Fruit fly (Drosophila melanogaster): Measurements from ENCODE around the gene okr.
A peak's percentile ranks its signal among the peaks of the same experiment; 100 is the strongest.

The okr gene

dm6 chr2L:3012780-3013179 lies 20.2 kb upstream of the okr start (continued):
- no peak for TF ChIP-seq BEAF-32 (GFP tag; optimal IDR thresholded peaks at IDR 0.05)
- TF ChIP-seq bbx (GFP tag; IDR thresholded peaks at IDR 0.05; ENCODE audit: partially characterized antibody) = no peak
- TF ChIP-seq BtbVII (GFP tag; optimal IDR thresholded peaks at IDR 0.05) = no peak
- TF ChIP-seq CG7357 (GFP tag; IDR thresholded peaks at IDR 0.05) = no peak
- peak; percentile 27 for TF ChIP-seq CG4424 (GFP tag; optimal IDR thresholded peaks at IDR 0.05)
- no peak for TF ChIP-seq jumu (GFP tag; optimal IDR thresholded peaks at IDR 0.05)
- no peak for TF ChIP-seq CHES-1-like (GFP tag; optimal IDR thresholded peaks at IDR 0.05)
- no peak for TF ChIP-seq CG18764 (GFP tag; optimal IDR thresholded peaks at IDR 0.05)
- TF ChIP-seq CG18619 (GFP tag; optimal IDR thresholded peaks at IDR 0.05) = no peak
- TF ChIP-seq CG15073 (GFP tag; optimal IDR thresholded peaks at IDR 0.05) = no peak
- no peak for TF ChIP-seq psq (GFP tag; optimal IDR thresholded peaks at IDR 0.05)
- TF ChIP-seq CG14710 (tag; optimal IDR thresholded peaks at IDR 0.05) = peak; percentile 34
- TF ChIP-seq CG6791 (GFP tag; IDR thresholded peaks at IDR 0.05; ENCODE audit: partially characterized antibody) = no peak
- TF ChIP-seq D (optimal IDR thresholded peaks at IDR 0.05) = no peak
- peak; percentile 9 for TF ChIP-seq D (GFP tag; optimal IDR thresholded peaks at IDR 0.05)
- TF ChIP-seq kah (GFP tag; optimal IDR thresholded peaks at IDR 0.05) = no peak
- no peak for TF ChIP-seq Fer1 (GFP tag; optimal IDR thresholded peaks at IDR 0.05)
- TF ChIP-seq CG2875 (GFP tag; optimal IDR thresholded peaks at IDR 0.05) = no peak
- TF ChIP-seq CG4820 (GFP tag; optimal IDR thresholded peaks at IDR 0.05) = peak; percentile 4
- no peak for TF ChIP-seq CG1792 (GFP tag; optimal IDR thresholded peaks at IDR 0.05)
- no peak for TF ChIP-seq otp (GFP tag; IDR thresholded peaks at IDR 0.05)
- peak; percentile 7 for TF ChIP-seq CoRest (tag; optimal IDR thresholded peaks at IDR 0.05)
- no peak for TF ChIP-seq HmgD (GFP tag; optimal IDR thresholded peaks at IDR 0.05)
- no peak for TF ChIP-seq ftz-f1 (GFP tag; optimal IDR thresholded peaks at IDR 0.05)
- TF ChIP-seq Six4 (GFP tag; optimal IDR thresholded peaks at IDR 0.05) = no peak
- TF ChIP-seq prd (optimal IDR thresholded peaks at IDR 0.05) = no peak
- TF ChIP-seq prd (GFP tag; IDR thresholded peaks at IDR 0.05) = peak; percentile 55; the same call in 1 of the 3 replicates
- TF ChIP-seq pita (GFP tag; optimal IDR thresholded peaks at IDR 0.05) = no peak
- peak; percentile 76 for TF ChIP-seq Drgx (GFP tag; IDR thresholded peaks at IDR 0.05)
- TF ChIP-seq Sox102F (GFP tag; optimal IDR thresholded peaks at IDR 0.05) = peak; percentile 64
- no peak for TF ChIP-seq ac (GFP tag; optimal IDR thresholded peaks at IDR 0.05)
- TF ChIP-seq CG9932 (GFP tag; IDR thresholded peaks at IDR 0.05) = no peak
- TF ChIP-seq CG18011 (GFP tag; optimal IDR thresholded peaks at IDR 0.05) = no peak
- TF ChIP-seq CG11247 (GFP tag; IDR thresholded peaks at IDR 0.05) = no peak
- TF ChIP-seq D19A (tag; optimal IDR thresholded peaks at IDR 0.05) = no peak
- no peak for TF ChIP-seq aop (GFP tag; IDR thresholded peaks at IDR 0.05)
- TF ChIP-seq dpn (GFP tag; optimal IDR thresholded peaks at IDR 0.05) = no peak
- no peak for TF ChIP-seq Dll (GFP tag; IDR thresholded peaks at IDR 0.05; ENCODE audit: partially characterized antibody)
- no peak for TF ChIP-seq bigmax (GFP tag; optimal IDR thresholded peaks at IDR 0.05)
- TF ChIP-seq Sin3A (optimal IDR thresholded peaks at IDR 0.05) = no peak
- no peak for TF ChIP-seq sna (GFP tag; IDR thresholded peaks at IDR 0.05; ENCODE audit: partially characterized antibody)
- no peak for TF ChIP-seq chinmo (GFP tag; IDR thresholded peaks at IDR 0.05; ENCODE audit: partially characterized antibody)
- no peak for TF ChIP-seq CG4617 (GFP tag; optimal IDR thresholded peaks at IDR 0.05; ENCODE audit: borderline replicate concordance)
- no peak for TF ChIP-seq Ets97D (GFP tag; optimal IDR thresholded peaks at IDR 0.05)
- TF ChIP-seq CG13287 (GFP tag; IDR thresholded peaks at IDR 0.05; ENCODE audit: partially characterized antibody) = no peak
- peak; percentile 6 for TF ChIP-seq CG1529 (GFP tag; optimal IDR thresholded peaks at IDR 0.05)
- TF ChIP-seq CG10209 (GFP tag; optimal IDR thresholded peaks at IDR 0.05) = peak; percentile 22
- no peak for TF ChIP-seq danr (GFP tag; IDR thresholded peaks at IDR 0.05)
- no peak for TF ChIP-seq HLHmδ (GFP tag; optimal IDR thresholded peaks at IDR 0.05)
- TF ChIP-seq Myb (GFP tag; optimal IDR thresholded peaks at IDR 0.05) = no peak
- TF ChIP-seq CG11695 (GFP tag; IDR thresholded peaks at IDR 0.05) = no peak
- TF ChIP-seq schlank (tag; optimal IDR thresholded peaks at IDR 0.05) = no peak
